Fruit fly (Drosophila melanogaster) whole organism, embryonic: ENCODE data around the gene SC35.
A peak's percentile ranks its signal among the peaks of the same experiment; 100 is the strongest.

Experiments
- Abd-B ChIP-seq: fragments of 200-800 bp; sonication (Bioruptor generic); optimal IDR thresholded peaks from 2 replicates; lab custom pipeline; 2018; ENCODE audit warnings: missing biosample characterization, mild to moderate bottlenecking, missing genetic modification characterization, moderate library complexity
- Antp ChIP-seq: fragments of 200-800 bp; sonication (Bioruptor generic); optimal IDR thresholded peaks from 3 replicates; lab custom pipeline; 2016; ENCODE audit warnings: missing biosample characterization, missing genetic modification characterization
- Blimp-1 ChIP-seq: fragments of 200-800 bp; sonication (Bioruptor generic); optimal IDR thresholded peaks from 3 replicates; lab custom pipeline; 2018; ENCODE audit warnings: missing biosample characterization, missing genetic modification characterization, mild to moderate bottlenecking, moderate library complexity, missing genetic modification reagents
- C15 ChIP-seq: fragments of 200-800 bp; sonication (Bioruptor generic); IDR thresholded peaks from 3 replicates; pipeline ENCODE4 v1.3.6; 2022; ENCODE audit warnings: missing biosample characterization, missing genetic modification characterization
- CG10321 ChIP-seq: fragments of 200-800 bp; sonication (Bioruptor generic); IDR thresholded peaks from 2 replicates; pipeline ENCODE4 v1.3.6; 2022; ENCODE audit warnings: missing biosample characterization, missing genetic modification characterization
- CG10366 ChIP-seq: fragments of 200-800 bp; sonication (Bioruptor generic); IDR thresholded peaks from 2 replicates; pipeline ENCODE4 v1.3.6; 2022; ENCODE audit warnings: missing biosample characterization, missing genetic modification characterization
- CG11723 ChIP-seq: fragments of 200-800 bp; sonication (Bioruptor generic); optimal IDR thresholded peaks from 2 replicates; lab custom pipeline; 2017; ENCODE audit warnings: missing biosample characterization, mild to moderate bottlenecking, missing genetic modification characterization
- CG13894 ChIP-seq: fragments of 200-800 bp; sonication (Bioruptor generic); optimal IDR thresholded peaks from 3 replicates; lab custom pipeline; 2018; ENCODE audit warnings: missing biosample characterization, mild to moderate bottlenecking, missing genetic modification characterization, moderate library complexity
- CG14710 ChIP-seq: fragments of 200-800 bp; sonication (Bioruptor generic); optimal IDR thresholded peaks from 3 replicates; lab custom pipeline; 2019; ENCODE audit warnings: missing biosample characterization, mild to moderate bottlenecking, missing genetic modification characterization, moderate library complexity
- CG15696 ChIP-seq: fragments of 200-800 bp; sonication (Bioruptor generic); optimal IDR thresholded peaks from 2 replicates; lab custom pipeline; 2019; ENCODE audit warnings: missing biosample characterization, mild to moderate bottlenecking, missing genetic modification characterization, moderate library complexity
- CG1647 ChIP-seq: fragments of 200-800 bp; sonication (Bioruptor generic); optimal IDR thresholded peaks from 3 replicates; lab custom pipeline; 2016; ENCODE audit warnings: missing biosample characterization, missing genetic modification characterization
- CG16815 ChIP-seq: fragments of 200-800 bp; sonication (Bioruptor generic); optimal IDR thresholded peaks from 3 replicates; lab custom pipeline; 2017; ENCODE audit warnings: missing biosample characterization, mild to moderate bottlenecking, missing genetic modification characterization
- CG17829 ChIP-seq: fragments of 200-800 bp; optimal IDR thresholded peaks from 2 replicates; lab custom pipeline; 2019; ENCODE audit warnings: missing biosample characterization, mild to moderate bottlenecking, missing genetic modification characterization, moderate library complexity
- CG3847 ChIP-seq: fragments of 200-800 bp; sonication (Bioruptor generic); IDR thresholded peaks from 2 replicates; pipeline ENCODE4 v1.3.6; 2022; ENCODE audit warnings: missing biosample characterization, missing genetic modification characterization
- CG3995 ChIP-seq: fragments of 200-800 bp; sonication (Bioruptor generic); optimal IDR thresholded peaks from 3 replicates; lab custom pipeline; 2016; ENCODE audit warnings: missing biosample characterization, missing genetic modification characterization
- CG4360 ChIP-seq: fragments of 200-800 bp; sonication (Bioruptor generic); IDR thresholded peaks from 2 replicates; pipeline ENCODE4 v1.3.6; 2022; ENCODE audit warnings: missing biosample characterization, missing genetic modification characterization
- CG6175 ChIP-seq: fragments of 200-800 bp; sonication (Bioruptor generic); IDR thresholded peaks from 3 replicates; pipeline ENCODE4 v1.3.6; 2022; ENCODE audit warnings: missing biosample characterization, missing genetic modification characterization
- CG6689 ChIP-seq: fragments of 200-800 bp; sonication (Bioruptor generic); IDR thresholded peaks from 2 replicates; pipeline ENCODE4 v1.3.6; 2022; ENCODE audit warnings: missing biosample characterization, missing genetic modification characterization
- CG7372 ChIP-seq: fragments of 200-800 bp; sonication (Bioruptor generic); IDR thresholded peaks from 2 replicates; pipeline ENCODE4 v1.3.6; 2022; ENCODE audit warnings: missing biosample characterization, missing genetic modification characterization
- CG8089 ChIP-seq: fragments of 200-800 bp; sonication (Bioruptor generic); optimal IDR thresholded peaks from 3 replicates; lab custom pipeline; 2016; ENCODE audit warnings: missing biosample characterization, missing genetic modification characterization
- CG8478 ChIP-seq: fragments of >200 bp; optimal IDR thresholded peaks from 2 replicates; lab custom pipeline; 2018
- CG9215 ChIP-seq: fragments of 200-800 bp; sonication (Bioruptor generic); IDR thresholded peaks from 2 replicates; pipeline ENCODE4 v1.3.6; 2022; ENCODE audit warnings: missing biosample characterization, missing genetic modification characterization
- CG9727 ChIP-seq: fragments of 200-800 bp; sonication (Bioruptor generic); optimal IDR thresholded peaks from 3 replicates; lab custom pipeline; 2017; ENCODE audit warnings: missing biosample characterization, mild to moderate bottlenecking, missing genetic modification characterization
- CG9932 ChIP-seq: fragments of 200-800 bp; sonication (Bioruptor generic); IDR thresholded peaks from 2 replicates; pipeline ENCODE4 v1.3.6; 2022; ENCODE audit warnings: missing biosample characterization, missing genetic modification characterization
- CoRest ChIP-seq: fragments of 200-800 bp; sonication (Bioruptor generic); optimal IDR thresholded peaks from 3 replicates; lab custom pipeline; 2018; ENCODE audit warnings: missing biosample characterization, mild to moderate bottlenecking, missing genetic modification characterization, moderate library complexity
- Dip3 ChIP-seq: fragments of 200-800 bp; sonication (Bioruptor generic); optimal IDR thresholded peaks from 3 replicates; lab custom pipeline; 2016; ENCODE audit warnings: missing biosample characterization, missing genetic modification characterization
- Drgx ChIP-seq: fragments of 200-800 bp; sonication (Bioruptor generic); IDR thresholded peaks from 2 replicates; pipeline ENCODE4 v1.3.6; 2022; ENCODE audit warnings: missing biosample characterization, missing genetic modification characterization
- Fer2 ChIP-seq: fragments of 200-800 bp; sonication (Bioruptor generic); optimal IDR thresholded peaks from 2 replicates; lab custom pipeline; 2018; ENCODE audit warnings: missing biosample characterization, mild to moderate bottlenecking, missing genetic modification characterization, moderate library complexity
- Hmr ChIP-seq: fragments of 200-800 bp; sonication (Bioruptor generic); optimal IDR thresholded peaks from 3 replicates; lab custom pipeline; 2017; ENCODE audit warnings: mild to moderate bottlenecking, missing biosample characterization, missing genetic modification reagents, missing genetic modification characterization
- Lpt ChIP-seq: fragments of >200 bp; optimal IDR thresholded peaks from 2 replicates; lab custom pipeline; 2018; ENCODE audit warnings: missing biosample characterization, missing genetic modification characterization
- MBD-R2 ChIP-seq: fragments of 200-800 bp; sonication (Bioruptor generic); IDR thresholded peaks from 2 replicates; pipeline ENCODE4 v1.3.6; 2022; ENCODE audit warnings: missing biosample characterization, missing genetic modification characterization
- Med ChIP-seq: fragments of 200-800 bp; sonication (Bioruptor generic); peaks from one replicate; lab custom pipeline; 2016; ENCODE audit warnings: missing biosample characterization, missing genetic modification characterization, mild to moderate bottlenecking, inconsistent platforms, moderate library complexity
- Myb ChIP-seq: fragments of 200-800 bp; sonication (Bioruptor generic); optimal IDR thresholded peaks from 2 replicates; lab custom pipeline; 2016; ENCODE audit warnings: missing biosample characterization, missing genetic modification characterization
- Neu2 ChIP-seq: fragments of 200-800 bp; sonication (Bioruptor generic); optimal IDR thresholded peaks from 3 replicates; lab custom pipeline; 2016; ENCODE audit warnings: missing biosample characterization, missing genetic modification characterization, borderline replicate concordance
- Nf-YC ChIP-seq: fragments of 200-800 bp; optimal IDR thresholded peaks from 3 replicates; lab custom pipeline; 2019; ENCODE audit warnings: missing biosample characterization, mild to moderate bottlenecking, missing genetic modification characterization, moderate library complexity
- Taf1 ChIP-seq: fragments of 200-800 bp; sonication (Bioruptor generic); IDR thresholded peaks from 2 replicates; pipeline ENCODE4 v1.3.6; 2022; ENCODE audit warnings: missing biosample characterization, missing genetic modification characterization
- ase ChIP-seq: fragments of 200-800 bp; sonication (Bioruptor generic); IDR thresholded peaks from 3 replicates; pipeline ENCODE4 v1.3.6; 2022; ENCODE audit warnings: missing biosample characterization, missing genetic modification characterization
- eve ChIP-seq, 2 experiments: fragments of >200 bp; optimal IDR thresholded peaks; 2 replicates each; lab custom pipeline; 2017; ENCODE audit warnings: missing biosample characterization in 2 of 2, missing genetic modification characterization in 2 of 2
- fd64A ChIP-seq: fragments of 200-800 bp; sonication (Bioruptor generic); optimal IDR thresholded peaks from 3 replicates; lab custom pipeline; 2018; ENCODE audit warnings: missing biosample characterization, mild to moderate bottlenecking, missing genetic modification characterization
- fru ChIP-seq: fragments of >200 bp; optimal IDR thresholded peaks from 2 replicates; lab custom pipeline; 2017
- ftz-f1 ChIP-seq: fragments of 200-800 bp; sonication (Bioruptor generic); optimal IDR thresholded peaks from 2 replicates; lab custom pipeline; 2016; ENCODE audit warnings: missing biosample characterization, missing genetic modification characterization
- gce ChIP-seq: fragments of 200-800 bp; sonication (Bioruptor generic); IDR thresholded peaks from 3 replicates; pipeline ENCODE4 v1.3.6; 2022; ENCODE audit warnings: missing biosample characterization, missing genetic modification characterization
- gcm2 ChIP-seq: fragments of 200-800 bp; sonication (Bioruptor generic); optimal IDR thresholded peaks from 2 replicates; lab custom pipeline; 2016; ENCODE audit warnings: missing biosample characterization, missing genetic modification characterization
- her ChIP-seq: fragments of 200-800 bp; sonication (Bioruptor generic); optimal IDR thresholded peaks from 2 replicates; lab custom pipeline; 2016; ENCODE audit warnings: missing biosample characterization, missing genetic modification characterization
- nau ChIP-seq: fragments of 200-800 bp; sonication (Bioruptor generic); optimal IDR thresholded peaks from 3 replicates; lab custom pipeline; 2017; ENCODE audit warnings: missing biosample characterization, mild to moderate bottlenecking, missing genetic modification characterization, missing genetic modification reagents
- nerfin-1 ChIP-seq: fragments of 200-800 bp; sonication (Bioruptor generic); optimal IDR thresholded peaks from 3 replicates; lab custom pipeline; 2019; ENCODE audit warnings: missing biosample characterization, mild to moderate bottlenecking, missing genetic modification characterization, moderate library complexity
- pb ChIP-seq: fragments of 200-800 bp; sonication (Bioruptor generic); optimal IDR thresholded peaks from 3 replicates; lab custom pipeline; 2016; ENCODE audit warnings: missing biosample characterization, missing genetic modification characterization
- tgo ChIP-seq: fragments of 200-800 bp; sonication (Bioruptor generic); IDR thresholded peaks from 3 replicates; pipeline ENCODE4 v1.3.6; 2022; ENCODE audit warnings: missing biosample characterization, missing genetic modification characterization
- trem ChIP-seq: fragments of 200-800 bp; optimal IDR thresholded peaks from 3 replicates; lab custom pipeline; 2019; ENCODE audit warnings: missing biosample characterization, mild to moderate bottlenecking, missing genetic modification characterization, moderate library complexity
- wek ChIP-seq: fragments of 200-800 bp; sonication (Bioruptor generic); optimal IDR thresholded peaks from 3 replicates; lab custom pipeline; 2018; ENCODE audit warnings: missing biosample characterization, mild to moderate bottlenecking, missing genetic modification characterization, moderate library complexity
- z ChIP-seq: fragments of 200-800 bp; sonication (Bioruptor generic); IDR thresholded peaks from 3 replicates; pipeline ENCODE4 v1.3.6; 2022; ENCODE audit warnings: missing biosample characterization, missing genetic modification characterization
- zen ChIP-seq: fragments of 200-800 bp; sonication (Bioruptor generic); optimal IDR thresholded peaks from 3 replicates; lab custom pipeline; 2018; ENCODE audit warnings: missing biosample characterization, mild to moderate bottlenecking, missing genetic modification characterization, moderate library complexity

Gene SC35

dm6 chr2L:12457715-12458114, 23.2 kb upstream of the SC35 start (continued):
- TF ChIP-seq CG11723 (GFP tag; lab: Kevin White, UChicago) (no peak), gcm2 (GFP tag; lab: Kevin White, UChicago) (no peak), Abd-B (GFP tag; lab: Kevin White, UChicago) (no peak), CG10321 (GFP tag; lab: Robert Waterston, UW) (0 out of 2 replicates have a peak, but pooled peaks have one; percentile 4), z (no peak), Myb (GFP tag; lab: Kevin White, UChicago) (peak; percentile 1), ftz-f1 (no peak), CG9932 (GFP tag; lab: Robert Waterston, UW) (0 out of 2 replicates have a peak, but pooled peaks have one; percentile 37), MBD-R2 (GFP tag; lab: Robert Waterston, UW) (0 out of 2 replicates have a peak, but pooled peaks have one; percentile 6), CG9215 (GFP tag; lab: Robert Waterston, UW) (no peak), C15 (no peak)

- TF ChIP-seq Dip3 (no peak), CG8478 (lab: Kevin White, UChicago) (peak; percentile 6), CG9727 (GFP tag; lab: Kevin White, UChicago) (no peak), nerfin-1 (tag; lab: Kevin White, UChicago) (peak; percentile 17), fru (lab: Kevin White, UChicago) (no peak), Neu2 (GFP tag; lab: Kevin White, UChicago) (no peak), Lpt (no peak), CG15696 (tag; lab: Kevin White, UChicago) (peak; percentile 18), her (GFP tag; lab: Kevin White, UChicago) (no peak), CG3995 (no peak), pb (no peak), CG4360 (GFP tag; lab: Robert Waterston, UW) (peak; percentile 67), wek (GFP tag; lab: Kevin White, UChicago) (peak; percentile 36), Drgx (no peak), CG10366 (GFP tag; lab: Robert Waterston, UW) (no peak), trem (no peak), Nf-YC (tag; lab: Kevin White, UChicago) (peak; percentile 28), Hmr (GFP tag; lab: Kevin White, UChicago) (peak; percentile 20), CoRest (no peak), Med (peak; percentile 72), CG6175 (GFP tag; lab: Robert Waterston, UW) (no peak), eve (GFP tag; optimal IDR thresholded peaks at IDR 0.05; lab: Kevin White, UChicago) (no peak), CG14710 (tag; lab: Kevin White, UChicago) (peak; percentile 9), CG7372 (no peak), z (no peak), Taf1 (GFP tag; lab: Robert Waterston, UW) (no peak), CG1647 (GFP tag; lab: Kevin White, UChicago) (no peak), ase (GFP tag; lab: Robert Waterston, UW) (no peak), Fer2 (no peak), gce (GFP tag; lab: Robert Waterston, UW) (no peak), tgo (GFP tag; lab: Robert Waterston, UW) (no peak), CG16815 (GFP tag; lab: Kevin White, UChicago) (no peak), CG6689 (GFP tag; lab: Robert Waterston, UW) (no peak), CG13894 (no peak), CG9932 (GFP tag; lab: Robert Waterston, UW) (no peak), Antp (no peak), CG3847 (no peak), zen (tag; lab: Kevin White, UChicago) (no peak), Blimp-1 (GFP tag; lab: Kevin White, UChicago) (peak; percentile 59), CG17829 (tag; lab: Kevin White, UChicago) (no peak), nau (no peak), CG8089 (GFP tag; lab: Kevin White, UChicago) (no peak), fd64A (peak; percentile 59)
These were observed 22.7 kb upstream of the SC35 start for dm6 chr2L:12457201-12457600.
